Fruit fly (Drosophila melanogaster) whole organism, prepupa: Measurements from ENCODE around the gene CG33003.

ENCODE experiments used
- Blimp-1 ChIP-seq: fragments of 200-800 bp; sonication (Bioruptor generic); optimal IDR thresholded peaks from 3 replicates; lab custom pipeline; 2017; ENCODE audit warnings: missing biosample characterization, missing genetic modification characterization, mild to moderate bottlenecking, moderate library complexity, missing genetic modification reagents
- CG10631 ChIP-seq: fragments of 200-800 bp; sonication (Bioruptor generic); optimal IDR thresholded peaks from 2 replicates; lab custom pipeline; 2016; ENCODE audit warnings: missing biosample characterization, missing genetic modification characterization
- CG11762 ChIP-seq: fragments of 200-800 bp; sonication (Bioruptor generic); optimal IDR thresholded peaks from 3 replicates; lab custom pipeline; 2016; ENCODE audit warnings: missing biosample characterization, missing genetic modification characterization; ENCODE audit not compliant: insufficient read depth
- CG11902 ChIP-seq: fragments of 200-800 bp; sonication (Bioruptor generic); optimal IDR thresholded peaks from 3 replicates; lab custom pipeline; 2016; ENCODE audit warnings: missing biosample characterization, missing genetic modification characterization
- CG15336 ChIP-seq: fragments of 200-800 bp; sonication (Bioruptor generic); IDR thresholded peaks from 2 replicates; pipeline ENCODE4 v1.3.6; 2022; ENCODE audit warnings: missing biosample characterization, missing genetic modification characterization
- CG1621 ChIP-seq: fragments of 200-800 bp; sonication (Bioruptor generic); optimal IDR thresholded peaks from 3 replicates; lab custom pipeline; 2018; ENCODE audit warnings: missing biosample characterization, mild to moderate bottlenecking, missing genetic modification characterization
- CG16779 ChIP-seq: fragments of 200-800 bp; sonication (Bioruptor generic); optimal IDR thresholded peaks from 3 replicates; lab custom pipeline; 2017; ENCODE audit warnings: missing biosample characterization, mild to moderate bottlenecking, missing genetic modification characterization
- CG3032 ChIP-seq: fragments of 200-800 bp; optimal IDR thresholded peaks from 2 replicates; lab custom pipeline; 2019; ENCODE audit warnings: missing biosample characterization, mild to moderate bottlenecking, missing genetic modification characterization, moderate library complexity
- CG31627 ChIP-seq: fragments of 200-800 bp; sonication (Bioruptor generic); optimal IDR thresholded peaks from 3 replicates; lab custom pipeline; 2016; ENCODE audit warnings: missing biosample characterization, missing genetic modification characterization
- CG32006 ChIP-seq: fragments of 200-800 bp; sonication (Bioruptor generic); optimal IDR thresholded peaks from 3 replicates; lab custom pipeline; 2017; ENCODE audit warnings: missing biosample characterization, mild to moderate bottlenecking, missing genetic modification characterization
- CG34406 ChIP-seq: fragments of 200-800 bp; sonication (Bioruptor generic); optimal IDR thresholded peaks from 3 replicates; lab custom pipeline; 2016; ENCODE audit warnings: missing biosample characterization, missing genetic modification characterization
- CG3919 ChIP-seq: fragments of 200-800 bp; sonication (Bioruptor generic); optimal IDR thresholded peaks from 3 replicates; lab custom pipeline; 2016; ENCODE audit warnings: missing biosample characterization, missing genetic modification characterization
- CG6163 ChIP-seq: fragments of 200-800 bp; sonication (Bioruptor generic); IDR thresholded peaks from 3 replicates; pipeline ENCODE4 v1.3.6; 2022; ENCODE audit warnings: missing biosample characterization, missing genetic modification characterization
- CG6276 ChIP-seq: fragments of 200-800 bp; sonication (Bioruptor generic); optimal IDR thresholded peaks from 2 replicates; lab custom pipeline; 2017; ENCODE audit warnings: missing biosample characterization, mild to moderate bottlenecking, missing genetic modification characterization
- CG6792 ChIP-seq: fragments of 200-800 bp; sonication (Bioruptor generic); optimal IDR thresholded peaks from 3 replicates; lab custom pipeline; 2016; ENCODE audit warnings: missing biosample characterization, missing genetic modification characterization
- CG6808 ChIP-seq: fragments of 200-800 bp; sonication (Bioruptor generic); optimal IDR thresholded peaks from 3 replicates; lab custom pipeline; 2017; ENCODE audit warnings: missing biosample characterization, missing genetic modification characterization, mild to moderate bottlenecking, moderate library complexity, missing genetic modification reagents
- CG6854 ChIP-seq: fragments of 200-800 bp; sonication (Bioruptor generic); optimal IDR thresholded peaks from 2 replicates; lab custom pipeline; 2017; ENCODE audit warnings: missing biosample characterization, mild to moderate bottlenecking, missing genetic modification characterization
- CG7368 ChIP-seq: fragments of 200-800 bp; sonication (Bioruptor generic); optimal IDR thresholded peaks from 3 replicates; lab custom pipeline; 2016; ENCODE audit warnings: missing biosample characterization, missing genetic modification characterization
- CG8119 ChIP-seq: fragments of 200-800 bp; sonication (Bioruptor generic); IDR thresholded peaks from 3 replicates; pipeline ENCODE4 v1.3.6; 2022; ENCODE audit warnings: missing biosample characterization, missing genetic modification characterization
- CG8319 ChIP-seq: fragments of 200-800 bp; sonication (Bioruptor generic); optimal IDR thresholded peaks from 3 replicates; lab custom pipeline; 2016; ENCODE audit warnings: missing biosample characterization, missing genetic modification characterization
- CG8632 ChIP-seq: fragments of 200-800 bp; sonication (Bioruptor generic); optimal IDR thresholded peaks from 3 replicates; lab custom pipeline; 2016; ENCODE audit warnings: missing biosample characterization, missing genetic modification characterization
- CG9139 ChIP-seq: fragments of 200-800 bp; sonication (Bioruptor generic); optimal IDR thresholded peaks from 3 replicates; lab custom pipeline; 2017; ENCODE audit warnings: missing biosample characterization, mild to moderate bottlenecking, missing genetic modification characterization
- Eip75B ChIP-seq: fragments of 200-800 bp; sonication (Bioruptor generic); optimal IDR thresholded peaks from 3 replicates; lab custom pipeline; 2016; ENCODE audit warnings: missing biosample characterization, missing genetic modification characterization
- Eip78C ChIP-seq: fragments of 200-800 bp; sonication (Bioruptor generic); peaks from one replicate; lab custom pipeline; 2016; ENCODE audit warnings: missing biosample characterization, missing genetic modification characterization
- Eip93F ChIP-seq: fragments of 200-800 bp; sonication (Bioruptor generic); optimal IDR thresholded peaks from 2 replicates; lab custom pipeline; 2016; ENCODE audit warnings: missing biosample characterization, mild to moderate bottlenecking, missing genetic modification characterization
- Ets21C ChIP-seq: fragments of 200-800 bp; sonication (Bioruptor generic); optimal IDR thresholded peaks from 3 replicates; lab custom pipeline; 2016; ENCODE audit warnings: missing biosample characterization, missing genetic modification characterization
- Ets96B ChIP-seq: fragments of 200-800 bp; optimal IDR thresholded peaks from 2 replicates; lab custom pipeline; 2019; ENCODE audit warnings: missing biosample characterization, mild to moderate bottlenecking, missing genetic modification characterization, moderate library complexity
- Gug ChIP-seq: fragments of 200-800 bp; sonication (Bioruptor generic); IDR thresholded peaks from 2 replicates; pipeline ENCODE4 v1.3.6; 2022; ENCODE audit warnings: missing biosample characterization, missing genetic modification characterization
- Hr38 ChIP-seq: sonication (Bioruptor generic); optimal IDR thresholded peaks from 2 replicates; lab custom pipeline; 2016; ENCODE audit warnings: missing biosample characterization, missing genetic modification characterization
- Hr39 ChIP-seq: fragments of 200-800 bp; sonication (Bioruptor generic); optimal IDR thresholded peaks from 2 replicates; lab custom pipeline; 2016; ENCODE audit warnings: missing biosample characterization, missing genetic modification characterization
- Lpt ChIP-seq: fragments of 200-800 bp; sonication (Bioruptor generic); optimal IDR thresholded peaks from 3 replicates; lab custom pipeline; 2016; ENCODE audit warnings: missing biosample characterization, missing genetic modification characterization
- Met ChIP-seq: fragments of 200-800 bp; sonication (Bioruptor generic); optimal IDR thresholded peaks from 3 replicates; lab custom pipeline; 2016; ENCODE audit warnings: missing biosample characterization, missing genetic modification characterization
- OdsH ChIP-seq: fragments of 200-800 bp; sonication (Bioruptor generic); optimal IDR thresholded peaks from 3 replicates; lab custom pipeline; 2016; ENCODE audit warnings: missing biosample characterization, missing genetic modification characterization
- Smox ChIP-seq: fragments of 200-800 bp; sonication (Bioruptor generic); optimal IDR thresholded peaks from 3 replicates; lab custom pipeline; 2016; ENCODE audit warnings: missing biosample characterization, missing genetic modification characterization
- Sox14 ChIP-seq: fragments of 200-800 bp; sonication (Bioruptor generic); optimal IDR thresholded peaks from 3 replicates; lab custom pipeline; 2016; ENCODE audit warnings: missing biosample characterization, missing genetic modification characterization
- Sox15 ChIP-seq: fragments of 200-800 bp; sonication (Bioruptor generic); optimal IDR thresholded peaks from 3 replicates; lab custom pipeline; 2016; ENCODE audit warnings: missing biosample characterization, missing genetic modification characterization
- acj6 ChIP-seq: fragments of 200-800 bp; sonication (Bioruptor generic); optimal IDR thresholded peaks from 3 replicates; lab custom pipeline; 2016; ENCODE audit warnings: missing biosample characterization, missing genetic modification characterization
- cyc ChIP-seq: fragments of 200-800 bp; sonication (Bioruptor generic); optimal IDR thresholded peaks from 3 replicates; lab custom pipeline; 2016; ENCODE audit warnings: missing biosample characterization, missing genetic modification characterization
- dac ChIP-seq: fragments of 200-800 bp; sonication (Bioruptor generic); optimal IDR thresholded peaks from 2 replicates; lab custom pipeline; 2017; ENCODE audit warnings: missing biosample characterization, mild to moderate bottlenecking, missing genetic modification characterization
- dsx ChIP-seq: fragments of 200-800 bp; optimal IDR thresholded peaks from 3 replicates; lab custom pipeline; 2019; ENCODE audit warnings: missing biosample characterization, mild to moderate bottlenecking, missing genetic modification characterization, moderate library complexity; ENCODE audit not compliant: poor library complexity, severe bottlenecking
- eg ChIP-seq: fragments of 200-800 bp; sonication (Bioruptor generic); IDR thresholded peaks from 3 replicates; pipeline ENCODE4 v1.3.6; 2022; ENCODE audit warnings: missing biosample characterization, missing genetic modification characterization
- esn ChIP-seq: fragments of 200-800 bp; sonication (Bioruptor generic); optimal IDR thresholded peaks from 2 replicates; lab custom pipeline; 2016; ENCODE audit warnings: missing biosample characterization, mild to moderate bottlenecking, missing genetic modification characterization, moderate library complexity
- fd59A ChIP-seq: fragments of 200-800 bp; sonication (Bioruptor generic); optimal IDR thresholded peaks from 2 replicates; lab custom pipeline; 2017; ENCODE audit warnings: missing biosample characterization, mild to moderate bottlenecking, missing genetic modification characterization, missing genetic modification reagents
- fd85E ChIP-seq: fragments of 200-800 bp; sonication (Bioruptor generic); optimal IDR thresholded peaks from 3 replicates; lab custom pipeline; 2016; ENCODE audit warnings: missing biosample characterization, missing genetic modification characterization
- fkh ChIP-seq: fragments of 200-800 bp; sonication (Bioruptor generic); optimal IDR thresholded peaks from 3 replicates; lab custom pipeline; 2017; ENCODE audit warnings: missing biosample characterization, mild to moderate bottlenecking, missing genetic modification characterization, moderate library complexity
- lz ChIP-seq: fragments of 200-800 bp; sonication (Bioruptor generic); optimal IDR thresholded peaks from 3 replicates; lab custom pipeline; 2016; ENCODE audit warnings: missing biosample characterization, missing genetic modification characterization
- net ChIP-seq: fragments of 200-800 bp; sonication (Bioruptor generic); optimal IDR thresholded peaks from 3 replicates; lab custom pipeline; 2016; ENCODE audit warnings: missing biosample characterization, missing genetic modification characterization
- spab ChIP-seq: fragments of 200-800 bp; sonication (Bioruptor generic); optimal IDR thresholded peaks from 2 replicates; lab custom pipeline; 2017; ENCODE audit warnings: missing biosample characterization, mild to moderate bottlenecking, missing genetic modification characterization, missing genetic modification reagents
- ss ChIP-seq, 2 experiments: fragments of 200-800 bp; sonication (Bioruptor generic); optimal IDR thresholded peaks; 2 replicates in 1 of 2; 3 replicates in 1 of 2; lab custom pipeline; 2017 to 2018; ENCODE audit warnings: mild to moderate bottlenecking in 2 of 2, missing biosample characterization in 2 of 2, missing genetic modification characterization in 2 of 2, moderate library complexity in 1 of 2
- svp ChIP-seq: fragments of 200-800 bp; sonication (Bioruptor generic); peaks from one replicate; lab custom pipeline; 2016; ENCODE audit warnings: missing biosample characterization, missing genetic modification characterization
- topi ChIP-seq: fragments of 200-800 bp; sonication (Bioruptor generic); optimal IDR thresholded peaks from 3 replicates; lab custom pipeline; 2016; ENCODE audit warnings: missing biosample characterization, missing genetic modification characterization
- vri ChIP-seq: fragments of 200-800 bp; sonication (Bioruptor generic); optimal IDR thresholded peaks from 3 replicates; lab custom pipeline; 2016; ENCODE audit warnings: missing biosample characterization, mild to moderate bottlenecking, missing genetic modification characterization

Gene CG33003

dm6 chr2L:4416089-4416488 is 15.3 kb downstream of the CG33003 start:
- TF ChIP-seq CG8632: no peak
- peak; percentile 49; the same call in 1 of the 3 replicates for TF ChIP-seq CG6163 (GFP tag; lab: Robert Waterston, UW)
- TF ChIP-seq CG3032 (tag; lab: Kevin White, UChicago): no peak
- no peak for TF ChIP-seq fkh (GFP tag; lab: Kevin White, UChicago)
- TF ChIP-seq Eip78C (GFP tag; lab: Kevin White, UChicago): peak; percentile 79
- peak; percentile 26 for TF ChIP-seq topi (GFP tag; lab: Kevin White, UChicago)
- TF ChIP-seq CG1621 (tag; lab: Kevin White, UChicago): peak; percentile 32
- no peak for TF ChIP-seq fd85E
- TF ChIP-seq CG10631 (GFP tag; lab: Kevin White, UChicago): peak; percentile 43
- TF ChIP-seq CG15336: peak; percentile 36; the same call in 1 of the 2 replicates
- TF ChIP-seq dac (GFP tag; lab: Kevin White, UChicago): no peak
- TF ChIP-seq svp (GFP tag; lab: Kevin White, UChicago): peak; percentile 54
- no peak for TF ChIP-seq CG11902 (GFP tag; lab: Kevin White, UChicago)
- TF ChIP-seq Smox (GFP tag; lab: Kevin White, UChicago): peak; percentile 13
- no peak for TF ChIP-seq vri (GFP tag; lab: Kevin White, UChicago)
- TF ChIP-seq CG8319 (GFP tag; lab: Kevin White, UChicago): no peak
- TF ChIP-seq CG7368 (GFP tag; lab: Kevin White, UChicago): peak; percentile 33
- no peak for TF ChIP-seq Eip93F (GFP tag; lab: Kevin White, UChicago)
- TF ChIP-seq fd59A (GFP tag; lab: Kevin White, UChicago): peak; percentile 21
- TF ChIP-seq CG16779 (tag; lab: Kevin White, UChicago): no peak
- no peak for TF ChIP-seq Gug
- peak; percentile 26 for TF ChIP-seq CG6792 (GFP tag; lab: Kevin White, UChicago)
- peak; percentile 62 for TF ChIP-seq Ets96B (tag; lab: Kevin White, UChicago)
- peak; percentile 27 for TF ChIP-seq CG6808
- peak; percentile 23 for TF ChIP-seq Ets21C (GFP tag; lab: Kevin White, UChicago)
- peak; percentile 43 for TF ChIP-seq Met (GFP tag; lab: Kevin White, UChicago)
- TF ChIP-seq net: peak; percentile 40
- peak; percentile 35 for TF ChIP-seq Hr39 (GFP tag; lab: Kevin White, UChicago)
- no peak for TF ChIP-seq Blimp-1 (GFP tag; lab: Kevin White, UChicago)
- peak; percentile 45; the same call in 1 of the 3 replicates for TF ChIP-seq eg (GFP tag; lab: Robert Waterston, UW)
- TF ChIP-seq Sox15: peak; percentile 6
- TF ChIP-seq CG11762 (GFP tag; lab: Kevin White, UChicago): peak; percentile 11
- peak in 1 of 2 experiments; percentile 33 for TF ChIP-seq ss (GFP tag; optimal IDR thresholded peaks at IDR 0.05; lab: Kevin White, UChicago)
- peak; percentile 11 for TF ChIP-seq CG31627 (GFP tag; lab: Kevin White, UChicago)
- TF ChIP-seq CG8119 (GFP tag; lab: Robert Waterston, UW): 0 out of 3 replicates have a peak, but pooled peaks have one; percentile 24
- peak; percentile 31 for TF ChIP-seq spab (GFP tag; lab: Kevin White, UChicago)
- TF ChIP-seq CG6276 (GFP tag; lab: Kevin White, UChicago): peak; percentile 17
- TF ChIP-seq Lpt (GFP tag; lab: Kevin White, UChicago): peak; percentile 23
- peak; percentile 23 for TF ChIP-seq acj6 (GFP tag; lab: Kevin White, UChicago)
- peak; percentile 43 for TF ChIP-seq Sox14 (GFP tag; lab: Kevin White, UChicago)
- TF ChIP-seq OdsH (GFP tag; lab: Kevin White, UChicago): peak; percentile 50
- TF ChIP-seq esn: no peak
- no peak for TF ChIP-seq CG9139
- peak; percentile 32 for TF ChIP-seq dsx
- no peak for TF ChIP-seq Hr38
- TF ChIP-seq Eip75B (GFP tag; lab: Kevin White, UChicago): peak; percentile 53
- peak; percentile 18 for TF ChIP-seq CG34406 (GFP tag; lab: Kevin White, UChicago)
- no peak for TF ChIP-seq CG6854 (GFP tag; lab: Kevin White, UChicago)
- peak; percentile 10 for TF ChIP-seq lz (GFP tag; lab: Kevin White, UChicago)
- peak; percentile 32 for TF ChIP-seq cyc (GFP tag; lab: Kevin White, UChicago)
- peak; percentile 53 for TF ChIP-seq CG3919 (GFP tag; lab: Kevin White, UChicago)
- TF ChIP-seq CG32006 (GFP tag; lab: Kevin White, UChicago): peak; percentile 50
